Worm (Caenorhabditis elegans): ENCODE data around the gene C32D5.11.

Gene C32D5.11

ce11 chrII:6342455-6342854, 12.8 kb downstream of the C32D5.11 start:
- no peak for TF ChIP-seq nhr-6 (tag; optimal IDR thresholded peaks at IDR 0.05)
- TF ChIP-seq unc-39 (tag; optimal IDR thresholded peaks at IDR 0.05), result no peak
- peak; percentile 11 for TF ChIP-seq nhr-129 (tag; optimal IDR thresholded peaks at IDR 0.05)
- TF ChIP-seq R02D3.7 (tag; optimal IDR thresholded peaks at IDR 0.05), result no peak
- no peak for TF ChIP-seq snpc-4 (tag; optimal IDR thresholded peaks at IDR 0.05)
- no peak for TF ChIP-seq ztf-11 (tag; optimal IDR thresholded peaks at IDR 0.05)
- peak in 1 of 2 experiments; percentile 10 for TF ChIP-seq lsy-2 (tag; optimal IDR thresholded peaks at IDR 0.05)
- no peak for TF ChIP-seq egl-27 (tag; optimal IDR thresholded peaks at IDR 0.05)
- no peak for TF ChIP-seq lin-13 (GFP tag; optimal IDR thresholded peaks at IDR 0.05)
- no peak for TF ChIP-seq C34F6.9 (tag; optimal IDR thresholded peaks at IDR 0.05)
- no peak for TF ChIP-seq ztf-1 (GFP tag; conservative IDR thresholded peaks at IDR 0.05)
- no peak for TF ChIP-seq nhr-10 (tag; optimal IDR thresholded peaks at IDR 0.05)
- peak; percentile 2 for TF ChIP-seq crh-2 (tag; optimal IDR thresholded peaks at IDR 0.05)
- no peak for TF ChIP-seq elt-3 (tag; optimal IDR thresholded peaks at IDR 0.05)

ce11 chrII:6341076-6341475, 14.2 kb downstream of the C32D5.11 start:
- no peak for TF ChIP-seq mbf-1 (tag; optimal IDR thresholded peaks at IDR 0.05)
- TF ChIP-seq fos-1 (tag; optimal IDR thresholded peaks at IDR 0.05), result peak; percentile 42

ce11 chrII:6339948-6340347, 15.3 kb downstream of the C32D5.11 start, which contains the start of gene C32D5.7:
Gene C32D5.7, minus strand, starts transcription at chrII:6340048.
- TF ChIP-seq Y55F3AM.14 (GFP tag; optimal IDR thresholded peaks at IDR 0.05) (no peak), aly-2 (tag; optimal IDR thresholded peaks at IDR 0.05) (no peak), peb-1 (tag; optimal IDR thresholded peaks at IDR 0.05) (no peak), nhr-237 (tag; optimal IDR thresholded peaks at IDR 0.05) (no peak), lin-11 (tag; optimal IDR thresholded peaks at IDR 0.05) (no peak), unc-55 (GFP tag; optimal IDR thresholded peaks at IDR 0.05) (no peak), nhr-12 (tag; optimal IDR thresholded peaks at IDR 0.05) (no peak)

- TF ChIP-seq fos-1 (tag; optimal IDR thresholded peaks at IDR 0.05) (peak; percentile 46), nhr-6 (tag; optimal IDR thresholded peaks at IDR 0.05) (no peak)
These were observed 15.7 kb downstream of the C32D5.11 start for ce11 chrII:6339511-6339910.

- TF ChIP-seq ztf-1 (GFP tag; conservative IDR thresholded peaks at IDR 0.05), result no peak
- TF ChIP-seq zag-1 (tag; optimal IDR thresholded peaks at IDR 0.05), result no peak
- TF ChIP-seq nhr-21 (tag; optimal IDR thresholded peaks at IDR 0.05), result peak; percentile 23
- TF ChIP-seq gmeb-1 (tag; optimal IDR thresholded peaks at IDR 0.05), result no peak
- TF ChIP-seq crh-2 (tag; optimal IDR thresholded peaks at IDR 0.05), result no peak
- peak; percentile 53 for TF ChIP-seq fos-1 (tag; optimal IDR thresholded peaks at IDR 0.05)
- no peak for TF ChIP-seq ZK546.5 (tag; optimal IDR thresholded peaks at IDR 0.05)
- no peak for TF ChIP-seq peb-1 (tag; optimal IDR thresholded peaks at IDR 0.05)
- TF ChIP-seq nhr-129 (tag; optimal IDR thresholded peaks at IDR 0.05), result no peak
- no peak for TF ChIP-seq ztf-11 (tag; optimal IDR thresholded peaks at IDR 0.05)
- no peak for TF ChIP-seq nhr-237 (tag; optimal IDR thresholded peaks at IDR 0.05)
- TF ChIP-seq nhr-23 (tag; optimal IDR thresholded peaks at IDR 0.05), result no peak
- peak; percentile 20 for TF ChIP-seq lin-11 (tag; optimal IDR thresholded peaks at IDR 0.05)
These were observed 19.9 kb downstream of the C32D5.11 start, which contains the start of gene C32D5.14 for ce11 chrII:6335358-6335757. Gene C32D5.14, plus strand, starts transcription at chrII:6335488.

- TF ChIP-seq nhr-21 (tag; optimal IDR thresholded peaks at IDR 0.05) (no peak), fos-1 (tag; optimal IDR thresholded peaks at IDR 0.05) (peak; percentile 33), unc-55 (GFP tag; optimal IDR thresholded peaks at IDR 0.05) (no peak), nhr-6 (tag; optimal IDR thresholded peaks at IDR 0.05) (no peak)
These were observed 20.4 kb downstream of the C32D5.11 start for ce11 chrII:6334745-6335260.

- no peak for TF ChIP-seq unc-62 (GFP tag; optimal IDR thresholded peaks at IDR 0.05)
- no peak for TF ChIP-seq ztf-1 (GFP tag; conservative IDR thresholded peaks at IDR 0.05)
- TF ChIP-seq nhr-237 (tag; optimal IDR thresholded peaks at IDR 0.05), result no peak
- no peak for TF ChIP-seq snpc-4 (tag; optimal IDR thresholded peaks at IDR 0.05)
- TF ChIP-seq nhr-10 (tag; optimal IDR thresholded peaks at IDR 0.05), result no peak
- TF ChIP-seq nhr-6 (tag; optimal IDR thresholded peaks at IDR 0.05), result no peak
- no peak for TF ChIP-seq dmd-4 (tag; optimal IDR thresholded peaks at IDR 0.05)
- TF ChIP-seq nhr-21 (tag; optimal IDR thresholded peaks at IDR 0.05), result no peak
- TF ChIP-seq peb-1 (tag; optimal IDR thresholded peaks at IDR 0.05), result no peak
- no peak for TF ChIP-seq R02D3.7 (tag; optimal IDR thresholded peaks at IDR 0.05)
These were observed 21.4 kb downstream of the C32D5.11 start, which contains the start of gene ttc-39B for ce11 chrII:6333887-6334286. Gene ttc-39B, minus strand, starts transcription at chrII:6333987.
